Fruit fly (Drosophila melanogaster): Measurements from ENCODE around the gene CG32213.

The CG32213 gene

dm6 chr3L:19446394-19447349 lies 29.0 kb upstream of the CG32213 start, which contains the start of the genes CG33062 and Chd3 (continued):
- no peak for TF ChIP-seq seq (GFP tag; IDR thresholded peaks at IDR 0.05)
- peak; percentile 48 for TF ChIP-seq CG2678 (tag; optimal IDR thresholded peaks at IDR 0.05)
- no peak for TF ChIP-seq lmd (GFP tag; IDR thresholded peaks at IDR 0.05)
- no peak for TF ChIP-seq ase (GFP tag; IDR thresholded peaks at IDR 0.05)
- TF ChIP-seq CG4730 (GFP tag; IDR thresholded peaks at IDR 0.05): 0 out of 2 replicates have a peak, but pooled peaks have one; percentile 9
- TF ChIP-seq sc (optimal IDR thresholded peaks at IDR 0.05): no peak
- no peak for TF ChIP-seq sc (GFP tag; optimal IDR thresholded peaks at IDR 0.05)
- TF ChIP-seq CG7839 (tag; optimal IDR thresholded peaks at IDR 0.05): peak; percentile 33
- peak; percentile 21 for TF ChIP-seq Sox102F (GFP tag; optimal IDR thresholded peaks at IDR 0.05)
- TF ChIP-seq bigmax (GFP tag; optimal IDR thresholded peaks at IDR 0.05): no peak
- 0 out of 3 replicates have a peak, but pooled peaks have one; percentile 12 for TF ChIP-seq mld (GFP tag; IDR thresholded peaks at IDR 0.05; ENCODE audit: partially characterized antibody)
- no peak for TF ChIP-seq CG17328 (GFP tag; IDR thresholded peaks at IDR 0.05)
- TF ChIP-seq phol (tag; optimal IDR thresholded peaks at IDR 0.05): peak; percentile 60
- peak; percentile 35; the same call in 1 of the 2 replicates for TF ChIP-seq CG32772 (GFP tag; IDR thresholded peaks at IDR 0.05)
- peak; percentile 40; the same call in 1 of the 3 replicates for TF ChIP-seq CG11093 (GFP tag; IDR thresholded peaks at IDR 0.05)
- TF ChIP-seq D (optimal IDR thresholded peaks at IDR 0.05): no peak
- TF ChIP-seq D (GFP tag; optimal IDR thresholded peaks at IDR 0.05): no peak
- no peak for TF ChIP-seq D19B (GFP tag; optimal IDR thresholded peaks at IDR 0.05)
- 0 out of 2 replicates have a peak, but pooled peaks have one; percentile 22 for TF ChIP-seq Bgb (GFP tag; IDR thresholded peaks at IDR 0.05; ENCODE audit: partially characterized antibody)
- TF ChIP-seq CG6272 (GFP tag; IDR thresholded peaks at IDR 0.05): peak; percentile 55
- TF ChIP-seq jigr1 (GFP tag; IDR thresholded peaks at IDR 0.05): no peak
- peak; percentile 80 for TF ChIP-seq CG1024 (GFP tag; IDR thresholded peaks at IDR 0.05)
- TF ChIP-seq Lim3 (GFP tag; IDR thresholded peaks at IDR 0.05): no peak
- TF ChIP-seq Dref (GFP tag; IDR thresholded peaks at IDR 0.05): peak; percentile 58
- no peak for TF ChIP-seq Atf6 (GFP tag; IDR thresholded peaks at IDR 0.05)
- TF ChIP-seq croc (GFP tag; conservative IDR thresholded peaks at IDR 0.05): peak; percentile 22; the same call in 1 of the 3 replicates
- TF ChIP-seq onecut (GFP tag; IDR thresholded peaks at IDR 0.05): no peak
- TF ChIP-seq pzg (GFP tag; optimal IDR thresholded peaks at IDR 0.05): no peak
- no peak for TF ChIP-seq CG3407 (GFP tag; optimal IDR thresholded peaks at IDR 0.05)
- TF ChIP-seq CG10321 (GFP tag; IDR thresholded peaks at IDR 0.05): no peak
- TF ChIP-seq CoRest (tag; optimal IDR thresholded peaks at IDR 0.05): peak; percentile 60
- TF ChIP-seq dati (GFP tag; IDR thresholded peaks at IDR 0.05): no peak
- TF ChIP-seq gfzf (GFP tag; optimal IDR thresholded peaks at IDR 0.05): peak; percentile 36
- no peak for TF ChIP-seq CHES-1-like (GFP tag; optimal IDR thresholded peaks at IDR 0.05)
- peak; percentile 61; the same call in 3 of the 4 replicates for TF ChIP-seq Dll (GFP tag; IDR thresholded peaks at IDR 0.05; ENCODE audit: partially characterized antibody)
- no peak for TF ChIP-seq CG4820 (GFP tag; optimal IDR thresholded peaks at IDR 0.05)
- no peak for TF ChIP-seq kni (GFP tag; optimal IDR thresholded peaks at IDR 0.05)
- TF ChIP-seq MESR4 (GFP tag; optimal IDR thresholded peaks at IDR 0.05): no peak
- TF ChIP-seq shn (GFP tag; optimal IDR thresholded peaks at IDR 0.05): no peak
- TF ChIP-seq Mrtf (GFP tag; IDR thresholded peaks at IDR 0.05): no peak
- TF ChIP-seq ci (GFP tag; IDR thresholded peaks at IDR 0.05): no peak
- no peak for TF ChIP-seq exex (tag; optimal IDR thresholded peaks at IDR 0.05)
- no peak for TF ChIP-seq CG2129 (GFP tag; IDR thresholded peaks at IDR 0.05; ENCODE audit: partially characterized antibody)
- no peak; the same call in 1 of the 2 replicates for TF ChIP-seq sisA (GFP tag; IDR thresholded peaks at IDR 0.05)
- TF ChIP-seq az2 (GFP tag; optimal IDR thresholded peaks at IDR 0.05): peak; percentile 13
- peak; percentile 80 for TF ChIP-seq Abd-B (GFP tag; optimal IDR thresholded peaks at IDR 0.05)
- peak; percentile 7 for TF ChIP-seq CG17385 (GFP tag; optimal IDR thresholded peaks at IDR 0.05)
- peak; percentile 17; the same call in 1 of the 3 replicates for TF ChIP-seq Aef1 (GFP tag; IDR thresholded peaks at IDR 0.05)
- 0 out of 3 replicates have a peak, but pooled peaks have one; percentile 3 for TF ChIP-seq zfh1 (GFP tag; IDR thresholded peaks at IDR 0.05)

All from whole organism, embryonic.